Comparison of ENCODE assay signal across 6 worm cellular contexts in the genomic region with DNA sequence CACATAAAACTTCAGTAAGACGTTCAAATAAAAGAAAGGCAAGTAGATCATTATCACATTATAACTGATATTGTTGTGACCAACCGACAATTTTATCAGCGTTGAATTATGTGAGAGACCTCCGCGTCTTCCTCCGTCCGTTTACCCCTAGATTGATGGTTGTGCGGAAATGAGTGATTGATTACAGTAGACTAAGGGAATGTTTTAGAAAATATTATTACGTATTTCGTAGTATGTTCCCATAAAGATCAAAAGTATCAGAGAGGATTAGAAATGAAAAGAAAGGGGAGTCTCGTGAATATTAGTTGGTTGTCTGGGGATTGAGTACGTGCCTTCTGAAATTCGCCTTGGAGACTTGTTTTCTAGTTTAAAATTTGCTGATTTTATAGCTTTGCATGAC.
TF ChIP-seq lines count a peak whose summit lies in the region.

No protein-coding gene starts in this region.

TF ChIP-seq in whole organism, L1 larva, 84 proteins besides CTCF, POLR2A, EP300 and RAD21:
- no peak for TF ChIP-seq unc-86 (tag; optimal IDR thresholded peaks at IDR 0.05; lab: Kevin White, UChicago)
- TF ChIP-seq lin-15B (tag; optimal IDR thresholded peaks at IDR 0.05; lab: Kevin White, UChicago) = no peak
- TF ChIP-seq alr-1 (tag; optimal IDR thresholded peaks at IDR 0.05; lab: Kevin White, UChicago; ENCODE audit: borderline replicate concordance) = no peak
- peak; percentile 51 for TF ChIP-seq lin-14 (GFP tag; optimal IDR thresholded peaks at IDR 0.05; lab: Kevin White, UChicago)
- TF ChIP-seq lir-3 (tag; optimal IDR thresholded peaks at IDR 0.05; lab: Kevin White, UChicago; ENCODE audit: poor library complexity) = no peak
- peak; percentile 28 for TF ChIP-seq nhr-71 (tag; optimal IDR thresholded peaks at IDR 0.05; lab: Kevin White, UChicago)
- TF ChIP-seq fkh-10 (GFP tag; optimal IDR thresholded peaks at IDR 0.05; lab: Kevin White, UChicago) = no peak
- TF ChIP-seq aly-2 (tag; optimal IDR thresholded peaks at IDR 0.05; lab: Kevin White, UChicago) = no peak
- peak; percentile 23 for TF ChIP-seq blmp-1 (tag; optimal IDR thresholded peaks at IDR 0.05; lab: Kevin White, UChicago)
- peak; percentile 49 for TF ChIP-seq fkh-8 (tag; optimal IDR thresholded peaks at IDR 0.05; lab: Kevin White, UChicago)
- TF ChIP-seq nhr-11 (tag; optimal IDR thresholded peaks at IDR 0.05; lab: Kevin White, UChicago) = no peak
- peak in 2 of 6 experiments; percentile 21 to 57 for TF ChIP-seq elt-3 (tag; optimal IDR thresholded peaks at IDR 0.05; lab: Kevin White, UChicago)

TF ChIP-seq in whole organism, L2 larva, 48 proteins besides CTCF, POLR2A, EP300 and RAD21:
- peak; percentile 66 for TF ChIP-seq unc-55 (GFP tag; optimal IDR thresholded peaks at IDR 0.05; lab: Kevin White, UChicago)
- peak; percentile 22 for TF ChIP-seq C34F6.9 (tag; optimal IDR thresholded peaks at IDR 0.05; lab: Kevin White, UChicago)
- TF ChIP-seq mab-5 (tag; optimal IDR thresholded peaks at IDR 0.05; lab: Kevin White, UChicago) = peak; percentile 87
- no peak for TF ChIP-seq peb-1 (tag; optimal IDR thresholded peaks at IDR 0.05; lab: Kevin White, UChicago)
TF ChIP-seq in whole organism, L2 larva: peak in this region for 3.

TF ChIP-seq in whole organism, L3 larva, 47 proteins besides CTCF, POLR2A, EP300 and RAD21:
- TF ChIP-seq snpc-4 (tag; optimal IDR thresholded peaks at IDR 0.05; lab: Kevin White, UChicago) (no peak), lin-39 (tag; optimal IDR thresholded peaks at IDR 0.05; lab: Kevin White, UChicago) (peak; percentile 25)

TF ChIP-seq in whole organism, L4 larva, 104 proteins besides CTCF, POLR2A, EP300 and RAD21:
- TF ChIP-seq nhr-28 (tag; optimal IDR thresholded peaks at IDR 0.05; lab: Kevin White, UChicago) (peak; percentile 18), lin-38 (GFP tag; IDR thresholded peaks at IDR 0.05; lab: Robert Waterston, UW) (no peak)

TF ChIP-seq in whole organism, late embryonic, 69 proteins besides CTCF, POLR2A, EP300 and RAD21:
- no peak for TF ChIP-seq ceh-30 (tag; optimal IDR thresholded peaks at IDR 0.05; lab: Kevin White, UChicago)
- no peak for TF ChIP-seq ceh-22 (tag; optimal IDR thresholded peaks at IDR 0.05; lab: Kevin White, UChicago)
- TF ChIP-seq unc-86 (tag; optimal IDR thresholded peaks at IDR 0.05; lab: Kevin White, UChicago) = no peak
- TF ChIP-seq ceh-34 (tag; optimal IDR thresholded peaks at IDR 0.05; lab: Kevin White, UChicago) = no peak
- TF ChIP-seq unc-55 (GFP tag; optimal IDR thresholded peaks at IDR 0.05; lab: Kevin White, UChicago) = peak; percentile 4

TF ChIP-seq in whole organism, mixed stage, embryonic, 35 proteins besides CTCF, POLR2A, EP300 and RAD21:
- TF ChIP-seq unc-62 (GFP tag; optimal IDR thresholded peaks at IDR 0.05; lab: Kevin White, UChicago) = peak; percentile 29
- no peak for TF ChIP-seq bed-3 (GFP tag; optimal IDR thresholded peaks at IDR 0.05; lab: Kevin White, UChicago)

Comparison
In these comparisons a context has a peak if more than half of its experiments do, and no peak if none do; other contexts are left out.
1. Of the 29 proteins assayed by ChIP-seq in both whole organism, L4 larva and whole organism, L1 larva: peak only in whole organism, L4 larva: nhr-28; only in whole organism, L1 larva: none; in both: none; in neither: 28.